3 fruit fly cellular contexts compared by ENCODE assay signal in genomic region chr2L:10468388-10468787, dm6.
TF ChIP-seq lines count a peak whose summit lies in the region.

No protein-coding gene starts in this region.

TF ChIP-seq in whole organism, embryonic, 481 proteins besides CTCF, POLR2A, EP300 and RAD21 (continued from another document and continues in another):
- TF ChIP-seq crp (GFP tag; optimal IDR thresholded peaks at IDR 0.05; lab: Kevin White, UChicago), result no peak
- peak in 1 of 2 experiments; percentile 4 for TF ChIP-seq Hr78 (GFP tag; optimal IDR thresholded peaks at IDR 0.05; lab: Kevin White, UChicago)
- no peak for TF ChIP-seq CG4854 (GFP tag; optimal IDR thresholded peaks at IDR 0.05; lab: Kevin White, UChicago)
- no peak for TF ChIP-seq CG10462 (GFP tag; optimal IDR thresholded peaks at IDR 0.05; lab: Kevin White, UChicago)
- TF ChIP-seq CG7963 (GFP tag; IDR thresholded peaks at IDR 0.05; lab: Robert Waterston, UW; ENCODE audit: partially characterized antibody), result no peak
- peak; percentile 23 for TF ChIP-seq scrt (GFP tag; optimal IDR thresholded peaks at IDR 0.05; lab: Kevin White, UChicago)
- peak; percentile 9 for TF ChIP-seq Hr3 (GFP tag; optimal IDR thresholded peaks at IDR 0.05; lab: Kevin White, UChicago)
- TF ChIP-seq HHEX (GFP tag; optimal IDR thresholded peaks at IDR 0.05; lab: Kevin White, UChicago), result peak; percentile 61
- TF ChIP-seq pita (GFP tag; optimal IDR thresholded peaks at IDR 0.05; lab: Kevin White, UChicago), result no peak
- TF ChIP-seq CG17361 (GFP tag; IDR thresholded peaks at IDR 0.05; lab: Robert Waterston, UW), result peak; percentile 36; the same call in 1 of the 3 replicates
- peak; percentile 54 for TF ChIP-seq CG10543 (GFP tag; optimal IDR thresholded peaks at IDR 0.05; lab: Kevin White, UChicago)
- TF ChIP-seq insv (GFP tag; optimal IDR thresholded peaks at IDR 0.05; lab: Kevin White, UChicago), result no peak
- no peak for TF ChIP-seq maf-S (GFP tag; optimal IDR thresholded peaks at IDR 0.05; lab: Kevin White, UChicago)
- TF ChIP-seq pum (GFP tag; optimal IDR thresholded peaks at IDR 0.05; lab: Kevin White, UChicago), result no peak
- TF ChIP-seq CG13287 (GFP tag; IDR thresholded peaks at IDR 0.05; lab: Robert Waterston, UW; ENCODE audit: partially characterized antibody), result no peak
- no peak for TF ChIP-seq vfl (GFP tag; optimal IDR thresholded peaks at IDR 0.05; lab: Kevin White, UChicago)
- peak; percentile 26; the same call in 1 of the 3 replicates for TF ChIP-seq otp (GFP tag; IDR thresholded peaks at IDR 0.05; lab: Robert Waterston, UW)
- peak in 1 of 2 experiments; percentile 68 for TF ChIP-seq bsh (GFP tag; optimal IDR thresholded peaks at IDR 0.05; lab: Kevin White, UChicago)
- peak; percentile 71; the same call in 1 of the 2 replicates for TF ChIP-seq lmd (GFP tag; IDR thresholded peaks at IDR 0.05; lab: Robert Waterston, UW)
- TF ChIP-seq disco-r (GFP tag; optimal IDR thresholded peaks at IDR 0.05; lab: Kevin White, UChicago), result no peak
- TF ChIP-seq Sox102F (GFP tag; optimal IDR thresholded peaks at IDR 0.05; lab: Kevin White, UChicago), result peak; percentile 65
- peak; percentile 26 for TF ChIP-seq CG9727 (GFP tag; optimal IDR thresholded peaks at IDR 0.05; lab: Kevin White, UChicago)
- TF ChIP-seq usp (GFP tag; optimal IDR thresholded peaks at IDR 0.05; lab: Kevin White, UChicago), result no peak
- TF ChIP-seq Stat92E (GFP tag; optimal IDR thresholded peaks at IDR 0.05; lab: Kevin White, UChicago), result no peak
- no peak for TF ChIP-seq CG4360 (GFP tag; IDR thresholded peaks at IDR 0.05; lab: Robert Waterston, UW)
- TF ChIP-seq chinmo (GFP tag; IDR thresholded peaks at IDR 0.05; lab: Robert Waterston, UW; ENCODE audit: partially characterized antibody), result no peak
- TF ChIP-seq CG12769 (tag; optimal IDR thresholded peaks at IDR 0.05; lab: Kevin White, UChicago), result peak; percentile 71
- TF ChIP-seq kah (GFP tag; optimal IDR thresholded peaks at IDR 0.05; lab: Kevin White, UChicago), result peak; percentile 90
- TF ChIP-seq prd (optimal IDR thresholded peaks at IDR 0.05; lab: Kevin White, UChicago), result no peak
- TF ChIP-seq prd (GFP tag; IDR thresholded peaks at IDR 0.05; lab: Robert Waterston, UW), result peak; percentile 63; the same call in 2 of the 3 replicates
- TF ChIP-seq peb (GFP tag; IDR thresholded peaks at IDR 0.05; lab: Robert Waterston, UW), result peak; percentile 56
- no peak for TF ChIP-seq NC2β (GFP tag; optimal IDR thresholded peaks at IDR 0.05; lab: Kevin White, UChicago)
- TF ChIP-seq Spps (tag; optimal IDR thresholded peaks at IDR 0.05; lab: Kevin White, UChicago), result no peak
- 0 out of 3 replicates have a peak, but pooled peaks have one; percentile 26 for TF ChIP-seq Dbx (GFP tag; IDR thresholded peaks at IDR 0.05; lab: Robert Waterston, UW)
- peak; percentile 44 for TF ChIP-seq CG5245 (GFP tag; optimal IDR thresholded peaks at IDR 0.05; lab: Kevin White, UChicago)
- no peak for TF ChIP-seq Atf-2 (GFP tag; optimal IDR thresholded peaks at IDR 0.05; lab: Kevin White, UChicago)
- no peak for TF ChIP-seq CG6272 (GFP tag; IDR thresholded peaks at IDR 0.05; lab: Robert Waterston, UW)
- TF ChIP-seq CG12155 (GFP tag; optimal IDR thresholded peaks at IDR 0.05; lab: Kevin White, UChicago), result peak; percentile 10
- TF ChIP-seq BtbVII (GFP tag; optimal IDR thresholded peaks at IDR 0.05; lab: Kevin White, UChicago), result peak; percentile 18
- TF ChIP-seq CG3726 (GFP tag; IDR thresholded peaks at IDR 0.05; lab: Robert Waterston, UW), result no peak
- no peak for TF ChIP-seq tx (GFP tag; optimal IDR thresholded peaks at IDR 0.05; lab: Kevin White, UChicago)
- no peak for TF ChIP-seq ac (GFP tag; optimal IDR thresholded peaks at IDR 0.05; lab: Kevin White, UChicago)
- TF ChIP-seq dpn (GFP tag; optimal IDR thresholded peaks at IDR 0.05; lab: Kevin White, UChicago), result peak; percentile 18 to 71

TF ChIP-seq in whole organism, prepupa, 60 proteins besides CTCF, POLR2A, EP300 and RAD21 (continued from another document):
- TF ChIP-seq CG10631 (GFP tag; optimal IDR thresholded peaks at IDR 0.05; lab: Kevin White, UChicago) (peak; percentile 46), acj6 (GFP tag; optimal IDR thresholded peaks at IDR 0.05; lab: Kevin White, UChicago) (peak; percentile 52), Smox (GFP tag; optimal IDR thresholded peaks at IDR 0.05; lab: Kevin White, UChicago) (peak; percentile 40), CG8632 (GFP tag; optimal IDR thresholded peaks at IDR 0.05; lab: Kevin White, UChicago) (peak; percentile 30), achi (GFP tag; optimal IDR thresholded peaks at IDR 0.05; lab: Kevin White, UChicago) (peak; percentile 54), Hr38 (GFP tag; optimal IDR thresholded peaks at IDR 0.05; lab: Kevin White, UChicago) (no peak), CG6792 (GFP tag; optimal IDR thresholded peaks at IDR 0.05; lab: Kevin White, UChicago) (peak; percentile 52), CG6276 (GFP tag; optimal IDR thresholded peaks at IDR 0.05; lab: Kevin White, UChicago) (peak; percentile 10), dsx (GFP tag; optimal IDR thresholded peaks at IDR 0.05; lab: Kevin White, UChicago; ENCODE audit: poor library complexity, severe bottlenecking) (no peak), Sox15 (GFP tag; optimal IDR thresholded peaks at IDR 0.05; lab: Kevin White, UChicago) (peak; percentile 25), CG6854 (GFP tag; optimal IDR thresholded peaks at IDR 0.05; lab: Kevin White, UChicago) (no peak), CG32006 (GFP tag; optimal IDR thresholded peaks at IDR 0.05; lab: Kevin White, UChicago) (peak; percentile 67), CG11902 (GFP tag; optimal IDR thresholded peaks at IDR 0.05; lab: Kevin White, UChicago) (peak; percentile 34), fkh (GFP tag; optimal IDR thresholded peaks at IDR 0.05; lab: Kevin White, UChicago) (no peak), CG34406 (GFP tag; optimal IDR thresholded peaks at IDR 0.05; lab: Kevin White, UChicago) (peak; percentile 46), CG11294 (GFP tag; IDR thresholded peaks at IDR 0.05; lab: Robert Waterston, UW) (0 out of 2 replicates have a peak, but pooled peaks have one; percentile 13), fd85E (GFP tag; optimal IDR thresholded peaks at IDR 0.05; lab: Kevin White, UChicago) (no peak), topi (GFP tag; optimal IDR thresholded peaks at IDR 0.05; lab: Kevin White, UChicago) (peak; percentile 17), ss (GFP tag; optimal IDR thresholded peaks at IDR 0.05; lab: Kevin White, UChicago) (no peak), Blimp-1 (GFP tag; optimal IDR thresholded peaks at IDR 0.05; lab: Kevin White, UChicago) (no peak), svp (GFP tag; lab: Kevin White, UChicago) (peak; percentile 89), CG7368 (GFP tag; optimal IDR thresholded peaks at IDR 0.05; lab: Kevin White, UChicago) (peak; percentile 37), CG6808 (GFP tag; optimal IDR thresholded peaks at IDR 0.05; lab: Kevin White, UChicago) (peak; percentile 48), pdm3 (GFP tag; optimal IDR thresholded peaks at IDR 0.05; lab: Kevin White, UChicago) (peak; percentile 60), Sox102F (GFP tag; optimal IDR thresholded peaks at IDR 0.05; lab: Kevin White, UChicago) (peak; percentile 42), Hr4 (GFP tag; optimal IDR thresholded peaks at IDR 0.05; lab: Kevin White, UChicago) (peak; percentile 43), Eip93F (GFP tag; optimal IDR thresholded peaks at IDR 0.05; lab: Kevin White, UChicago) (no peak), CG11762 (GFP tag; optimal IDR thresholded peaks at IDR 0.05; lab: Kevin White, UChicago; ENCODE audit: insufficient read depth) (peak; percentile 30), salr (GFP tag; optimal IDR thresholded peaks at IDR 0.05; lab: Kevin White, UChicago) (peak in 1 of 2 experiments; percentile 30), CG10669 (GFP tag; optimal IDR thresholded peaks at IDR 0.05; lab: Kevin White, UChicago) (peak; percentile 75), CG3919 (GFP tag; optimal IDR thresholded peaks at IDR 0.05; lab: Kevin White, UChicago) (peak; percentile 55), OdsH (GFP tag; optimal IDR thresholded peaks at IDR 0.05; lab: Kevin White, UChicago) (peak; percentile 58), CG31627 (GFP tag; optimal IDR thresholded peaks at IDR 0.05; lab: Kevin White, UChicago) (peak; percentile 14), Gug (GFP tag; IDR thresholded peaks at IDR 0.05; lab: Robert Waterston, UW) (no peak), lz (GFP tag; optimal IDR thresholded peaks at IDR 0.05; lab: Kevin White, UChicago) (peak; percentile 7), CG9139 (GFP tag; optimal IDR thresholded peaks at IDR 0.05; lab: Kevin White, UChicago) (no peak), Hr39 (GFP tag; optimal IDR thresholded peaks at IDR 0.05; lab: Kevin White, UChicago) (peak; percentile 4), fd59A (GFP tag; optimal IDR thresholded peaks at IDR 0.05; lab: Kevin White, UChicago) (peak; percentile 27), spab (GFP tag; optimal IDR thresholded peaks at IDR 0.05; lab: Kevin White, UChicago) (peak; percentile 55)

TF ChIP-seq in whole organism, wandering third instar larva, 38 proteins besides CTCF, POLR2A, EP300 and RAD21 (continued from another document):
- TF ChIP-seq rgr (GFP tag; optimal IDR thresholded peaks at IDR 0.05; lab: Kevin White, UChicago), result peak; percentile 36
